Worm (Caenorhabditis elegans): Measurements from ENCODE around the gene dod-20.

DNA sequence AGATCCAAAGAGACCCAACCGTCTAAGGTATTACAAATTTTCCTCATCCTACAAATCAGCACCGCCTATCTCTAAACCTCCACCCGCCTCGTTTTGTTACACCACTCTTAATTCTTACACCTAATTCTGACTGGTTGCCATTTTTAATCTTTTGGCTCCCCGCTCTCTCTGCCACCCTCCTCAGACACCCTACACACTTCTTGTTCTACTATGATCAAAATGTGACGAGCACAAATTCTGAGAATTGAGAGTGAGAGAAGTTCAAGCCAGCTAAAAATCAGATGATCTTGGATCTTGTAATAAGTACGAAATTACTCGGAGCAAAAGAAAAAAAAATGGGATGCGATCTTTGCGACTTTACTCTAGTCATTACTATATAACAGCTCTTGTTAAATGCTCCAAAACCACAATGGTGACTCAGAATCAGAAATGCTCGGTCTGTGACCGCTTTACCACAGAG lies 18.0 kb upstream of the dod-20 start, which contains the start of gene nhr-252:
- TF ChIP-seq nhr-77 (tag; optimal IDR thresholded peaks at IDR 0.05) (no peak), fos-1 (tag; optimal IDR thresholded peaks at IDR 0.05) (no peak)

Data from whole organism, L2 larva.